Worm (Caenorhabditis elegans): Measurements from ENCODE around the gene ecps-2.

ce11 chrIII:10461164-10461546 lies 18.3 kb downstream of the ecps-2 start, which contains the start of gene atx-2:
- TF ChIP-seq ama-1 (optimal IDR thresholded peaks at IDR 0.05): no peak
- no peak for TF ChIP-seq nhr-12 (tag; optimal IDR thresholded peaks at IDR 0.05)
- peak; percentile 62 for TF ChIP-seq pha-4 (tag; optimal IDR thresholded peaks at IDR 0.05)
- TF ChIP-seq aly-2 (tag; optimal IDR thresholded peaks at IDR 0.05): no peak
- peak; percentile 59 for TF ChIP-seq skn-1 (tag; optimal IDR thresholded peaks at IDR 0.05)
- TF ChIP-seq elt-3 (tag; optimal IDR thresholded peaks at IDR 0.05): no peak
- TF ChIP-seq nfya-1 (tag; optimal IDR thresholded peaks at IDR 0.05; ENCODE audit: insufficient read depth): peak; percentile 69
- TF ChIP-seq jun-1 (tag; optimal IDR thresholded peaks at IDR 0.05): no peak
- peak; percentile 78 for TF ChIP-seq tbx-2 (tag; optimal IDR thresholded peaks at IDR 0.05)
- TF ChIP-seq snpc-4 (tag; optimal IDR thresholded peaks at IDR 0.05): peak; percentile 32
